Worm (Caenorhabditis elegans) whole organism, midembryonic: ENCODE measurements around the gene eri-3.

ENCODE experiments used
- T22C8.4 ChIP-seq: fragments of 200-800 bp; sonication (Bioruptor generic); IDR thresholded peaks from 2 replicates; pipeline ENCODE4 v1.3.6; 2022; ENCODE audit warnings: missing genetic modification characterization, missing compliant biosample characterization
- cog-1 ChIP-seq: sonication (generic microtip); optimal IDR thresholded peaks from 2 replicates; lab custom pipeline; 2016; ENCODE audit warnings: missing genetic modification characterization, missing compliant biosample characterization
- med-1 ChIP-seq: sonication (generic microtip); optimal IDR thresholded peaks from 2 replicates; lab custom pipeline; 2017; ENCODE audit warnings: missing genetic modification characterization, mild to moderate bottlenecking, missing compliant biosample characterization, antibody characterized with exemption, missing genetic modification reagents; ENCODE audit not compliant: insufficient read depth
- tab-1 ChIP-seq: fragments of 200-800 bp; sonication (Bioruptor generic); IDR thresholded peaks from 2 replicates; pipeline ENCODE4 v1.3.6; 2022; ENCODE audit warnings: missing genetic modification characterization, missing compliant biosample characterization

- TF ChIP-seq T22C8.4 (GFP tag; lab: Robert Waterston, UW) (no peak), tab-1 (no peak), cog-1 (tag; lab: Kevin White, UChicago) (no peak), med-1 (GFP tag; lab: Kevin White, UChicago) (no peak)
Measured at ce11 chrII:1149390-1149789, 26.1 kb downstream of the eri-3 start.
